Worm (Caenorhabditis elegans) whole organism, young adult: ENCODE results near the gene Y53G8AL.1.

Experiments
- B0261.1 ChIP-seq: sonication (generic microtip); optimal IDR thresholded peaks from 2 replicates; lab custom pipeline; 2016; ENCODE audit warnings: mild to moderate bottlenecking, missing genetic modification characterization, moderate library complexity, missing compliant biosample characterization
- F23B12.7 ChIP-seq: sonication (generic microtip); optimal IDR thresholded peaks from 2 replicates; lab custom pipeline; 2017; ENCODE audit warnings: missing genetic modification characterization, mild to moderate bottlenecking, missing compliant biosample characterization, antibody characterized with exemption, moderate library complexity; ENCODE audit not compliant: insufficient read depth
- F33H1.4 ChIP-seq: fragments of 200-800 bp; sonication (Bioruptor generic); IDR thresholded peaks from 2 replicates; pipeline ENCODE4 v1.3.6; 2022; ENCODE audit warnings: missing genetic modification reagents, missing genetic modification characterization, missing compliant biosample characterization
- F49E8.2 ChIP-seq: sonication (generic microtip); optimal IDR thresholded peaks from 3 replicates; lab custom pipeline; 2017; ENCODE audit warnings: missing genetic modification characterization, mild to moderate bottlenecking, missing compliant biosample characterization, antibody characterized with exemption, moderate library complexity; ENCODE audit not compliant: insufficient read depth
- F52B5.7 ChIP-seq: sonication (generic microtip); optimal IDR thresholded peaks from 2 replicates; lab custom pipeline; 2016; ENCODE audit warnings: mild to moderate bottlenecking, missing genetic modification characterization, missing compliant biosample characterization
- F55B11.4 ChIP-seq: sonication (generic microtip); optimal IDR thresholded peaks from 2 replicates; lab custom pipeline; 2016; ENCODE audit warnings: missing compliant biosample characterization, missing genetic modification characterization, borderline replicate concordance; ENCODE audit not compliant: insufficient read depth
- T07F8.4 ChIP-seq: sonication (generic microtip); optimal IDR thresholded peaks from 2 replicates; lab custom pipeline; 2016; ENCODE audit warnings: mild to moderate bottlenecking, missing genetic modification characterization, moderate library complexity, missing compliant biosample characterization
- T26A5.8 ChIP-seq: sonication (generic microtip); optimal IDR thresholded peaks from 2 replicates; lab custom pipeline; 2016; ENCODE audit warnings: missing genetic modification characterization, missing compliant biosample characterization
- ama-1 ChIP-seq, 3 experiments: fragments of 150-350 bp in 1 of 3; sonication (generic microtip) in 2 of 3; optimal IDR thresholded peaks; 2 replicates each; lab custom pipeline; 2014 to 2018; ENCODE audit warnings: missing biosample characterization in 2 of 3, missing genetic modification characterization in 2 of 3, missing genetic modification reagents in 2 of 3
- attf-5 ChIP-seq: fragments of 200-800 bp; sonication (Bioruptor generic); optimal IDR thresholded peaks from 2 replicates; lab custom pipeline; 2018; ENCODE audit warnings: mild to moderate bottlenecking, missing genetic modification characterization, missing compliant biosample characterization
- attf-6 ChIP-seq: fragments of 200-800 bp; sonication (Bioruptor generic); IDR thresholded peaks from 2 replicates; pipeline ENCODE4 v1.3.6; 2022; ENCODE audit warnings: missing genetic modification reagents, missing genetic modification characterization, missing compliant biosample characterization
- ccch-3 ChIP-seq: fragments of 200-800 bp; sonication (Bioruptor generic); optimal IDR thresholded peaks from 2 replicates; lab custom pipeline; 2018; ENCODE audit warnings: mild to moderate bottlenecking, missing genetic modification characterization, missing compliant biosample characterization
- ceh-40 ChIP-seq: fragments of 200-800 bp; sonication (Bioruptor generic); IDR thresholded peaks from 2 replicates; pipeline ENCODE4 v1.3.6; 2022; ENCODE audit warnings: missing genetic modification characterization, missing compliant biosample characterization
- dox-1 ChIP-seq: fragments of 200-800 bp; sonication (Bioruptor generic); IDR thresholded peaks from 2 replicates; pipeline ENCODE4 v1.3.6; 2022; ENCODE audit warnings: missing genetic modification reagents, missing genetic modification characterization, missing compliant biosample characterization
- egl-18 ChIP-seq: fragments of 200-800 bp; sonication (Bioruptor generic); IDR thresholded peaks from 2 replicates; pipeline ENCODE4 v1.3.6; 2022; ENCODE audit warnings: missing genetic modification reagents, missing genetic modification characterization, missing compliant biosample characterization
- egl-44 ChIP-seq: fragments of 200-800 bp; sonication (Bioruptor generic); IDR thresholded peaks from 2 replicates; pipeline ENCODE4 v1.3.6; 2022; ENCODE audit warnings: missing genetic modification reagents, missing genetic modification characterization, missing compliant biosample characterization
- ekl-4 ChIP-seq: fragments of 200-800 bp; sonication (Bioruptor generic); IDR thresholded peaks from 2 replicates; pipeline ENCODE4 v1.3.6; 2022; ENCODE audit warnings: missing genetic modification reagents, missing genetic modification characterization, missing compliant biosample characterization
- him-1 ChIP-seq: sonication (generic microtip); optimal IDR thresholded peaks from 2 replicates; lab custom pipeline; 2016; ENCODE audit warnings: missing genotype, missing genetic modification reagents, missing genetic modification characterization, missing compliant biosample characterization
- hmg-20 ChIP-seq: fragments of 200-800 bp; sonication (Bioruptor generic); IDR thresholded peaks from 2 replicates; pipeline ENCODE4 v1.3.6; 2022; ENCODE audit warnings: missing genetic modification reagents, missing genetic modification characterization, missing compliant biosample characterization
- hrde-1 ChIP-seq: sonication (generic microtip); optimal IDR thresholded peaks from 2 replicates; lab custom pipeline; 2016; ENCODE audit warnings: missing genetic modification characterization, mild to moderate bottlenecking, missing compliant biosample characterization, moderate library complexity, missing genotype, missing genetic modification reagents, borderline replicate concordance
- let-607 ChIP-seq, 2 experiments: fragments of 200-800 bp in 1 of 2; sonication (Bioruptor generic) in 1 of 2; sonication (generic microtip) in 1 of 2; optimal IDR thresholded peaks; 2 replicates each; lab custom pipeline; 2016 to 2018; ENCODE audit warnings: mild to moderate bottlenecking in 2 of 2, missing compliant biosample characterization in 2 of 2, missing genetic modification characterization in 2 of 2, moderate library complexity in 2 of 2, missing genotype in 1 of 2
- lin-35 ChIP-seq, 3 experiments: fragments of 150-350 bp in 2 of 3; sonication (generic microtip) in 1 of 3; optimal IDR thresholded peaks; 2 replicates each; lab custom pipeline; 2014 to 2018; ENCODE audit warnings: missing biosample characterization in 3 of 3, missing genetic modification characterization in 3 of 3, missing genetic modification reagents in 3 of 3
- lsl-1 ChIP-seq: fragments of 200-800 bp; sonication (Bioruptor generic); optimal IDR thresholded peaks from 2 replicates; lab custom pipeline; 2018; ENCODE audit warnings: mild to moderate bottlenecking, missing genetic modification characterization, moderate library complexity, missing compliant biosample characterization
- madf-10 ChIP-seq: sonication (generic microtip); optimal IDR thresholded peaks from 2 replicates; lab custom pipeline; 2016; ENCODE audit warnings: mild to moderate bottlenecking, missing genetic modification characterization, missing compliant biosample characterization
- mcd-1 ChIP-seq: fragments of 200-800 bp; sonication (Bioruptor generic); IDR thresholded peaks from 2 replicates; pipeline ENCODE4 v1.3.6; 2022; ENCODE audit warnings: missing genetic modification reagents, missing genetic modification characterization, missing compliant biosample characterization
- mxl-1 ChIP-seq: sonication (generic microtip); optimal IDR thresholded peaks from 2 replicates; lab custom pipeline; 2016; ENCODE audit warnings: missing genetic modification characterization, missing compliant biosample characterization
- nfyb-1 ChIP-seq: fragments of 200-800 bp; sonication (Bioruptor generic); IDR thresholded peaks from 2 replicates; pipeline ENCODE4 v1.3.6; 2022; ENCODE audit warnings: missing genetic modification reagents, missing genetic modification characterization, missing compliant biosample characterization
- nhr-120 ChIP-seq: fragments of 200-800 bp; sonication (Bioruptor generic); IDR thresholded peaks from 2 replicates; pipeline ENCODE4 v1.3.6; 2022; ENCODE audit warnings: missing genetic modification characterization, missing compliant biosample characterization
- rcor-1 ChIP-seq: fragments of 200-800 bp; sonication (Bioruptor generic); IDR thresholded peaks from 2 replicates; pipeline ENCODE4 v1.3.6; 2022; ENCODE audit warnings: missing genetic modification reagents, missing genetic modification characterization, missing compliant biosample characterization
- repo-1 ChIP-seq: sonication (generic microtip); optimal IDR thresholded peaks from 2 replicates; lab custom pipeline; 2017; ENCODE audit warnings: mild to moderate bottlenecking, missing genetic modification characterization, missing compliant biosample characterization
- rpc-1 ChIP-seq, 2 experiments: fragments of 150-350 bp in 1 of 2; sonication (generic microtip) in 1 of 2; optimal IDR thresholded peaks; 2 replicates each; lab custom pipeline; 2014 to 2018; ENCODE audit warnings: missing biosample characterization in 1 of 2, missing genetic modification characterization in 1 of 2, missing genetic modification reagents in 1 of 2, missing genotype in 1 of 2
- snpc-1.1 ChIP-seq: sonication (generic microtip); optimal IDR thresholded peaks from 2 replicates; lab custom pipeline; 2017; ENCODE audit warnings: missing genetic modification characterization, mild to moderate bottlenecking, missing compliant biosample characterization, antibody characterized with exemption, moderate library complexity, missing genotype, missing genetic modification reagents; ENCODE audit not compliant: insufficient read depth
- snpc-3.4 ChIP-seq: sonication (generic microtip); optimal IDR thresholded peaks from 2 replicates; lab custom pipeline; 2017; ENCODE audit warnings: missing genetic modification characterization, mild to moderate bottlenecking, missing compliant biosample characterization, antibody characterized with exemption, moderate library complexity, missing genotype, missing genetic modification reagents
- snpc-4 ChIP-seq, 5 experiments: fragments of 150-350 bp in 1 of 5; sonication (generic microtip) in 4 of 5; optimal IDR thresholded peaks; 2 replicates each; lab custom pipeline; 2014 to 2018; ENCODE audit warnings: missing genetic modification characterization in 5 of 5, missing biosample characterization in 3 of 5, antibody characterized with exemption in 2 of 5, mild to moderate bottlenecking in 2 of 5, missing compliant biosample characterization in 2 of 5, missing genotype in 2 of 5, moderate library complexity in 2 of 5, missing genetic modification reagents in 1 of 5
- tlf-1 ChIP-seq: fragments of 200-800 bp; sonication (Bioruptor generic); optimal IDR thresholded peaks from 2 replicates; lab custom pipeline; 2018; ENCODE audit warnings: mild to moderate bottlenecking, missing genetic modification characterization, missing compliant biosample characterization
- unc-130 ChIP-seq: sonication (generic microtip); optimal IDR thresholded peaks from 2 replicates; lab custom pipeline; 2016; ENCODE audit warnings: missing genetic modification reagents, missing genetic modification characterization, missing compliant biosample characterization
- zfh-2 ChIP-seq: fragments of 200-800 bp; sonication (Bioruptor generic); conservative IDR thresholded peaks from 2 replicates; pipeline ENCODE4 v1.3.6; 2022; ENCODE audit warnings: missing genetic modification reagents, missing genetic modification characterization, missing compliant biosample characterization
- zim-3 ChIP-seq: sonication (generic microtip); optimal IDR thresholded peaks from 2 replicates; lab custom pipeline; 2017; ENCODE audit warnings: mild to moderate bottlenecking, missing genetic modification characterization, moderate library complexity, missing compliant biosample characterization
- ztf-18 ChIP-seq: sonication (generic microtip); optimal IDR thresholded peaks from 2 replicates; lab custom pipeline; 2016; ENCODE audit warnings: missing genotype, mild to moderate bottlenecking, missing genetic modification characterization, missing compliant biosample characterization
- ztf-28 ChIP-seq: fragments of 200-800 bp; sonication (Bioruptor generic); IDR thresholded peaks from 2 replicates; pipeline ENCODE4 v1.3.6; 2022; ENCODE audit warnings: missing genetic modification reagents, missing genetic modification characterization, missing compliant biosample characterization
- ztf-3 ChIP-seq: fragments of 200-800 bp; sonication (Bioruptor generic); optimal IDR thresholded peaks from 2 replicates; lab custom pipeline; 2018; ENCODE audit warnings: mild to moderate bottlenecking, missing genetic modification characterization, missing compliant biosample characterization

The Y53G8AL.1 gene

ce11 chrIII:3248307-3249037 lies 15.6 kb downstream of the Y53G8AL.1 start, which contains the start of gene nduf-9:
Gene nduf-9 (minus strand): TSS chrIII:3248575.
- TF ChIP-seq F23B12.7 (tag; lab: Kevin White, UChicago) (peak; percentile 33), lsl-1 (GFP tag; lab: Kevin White, UChicago) (peak; percentile 71), mcd-1 (GFP tag; lab: Robert Waterston, UW) (peak; percentile 52), F33H1.4 (GFP tag; lab: Robert Waterston, UW) (peak; percentile 37), ztf-28 (0 out of 2 replicates have a peak, but pooled peaks have one; percentile 8), zfh-2 (GFP tag; lab: Robert Waterston, UW) (peak; percentile 56; the same call in 1 of the 2 replicates), snpc-4 (GFP tag; optimal IDR thresholded peaks at IDR 0.05; lab: Kevin White, UChicago) (no peak), snpc-4 (tag; optimal IDR thresholded peaks at IDR 0.05; lab: Kevin White, UChicago) (peak in 1 of 4 experiments; percentile 27), dox-1 (GFP tag; lab: Robert Waterston, UW) (no peak), snpc-1.1 (tag; lab: Kevin White, UChicago) (no peak), ztf-3 (GFP tag; lab: Kevin White, UChicago) (no peak), ekl-4 (GFP tag; lab: Robert Waterston, UW) (no peak), rcor-1 (GFP tag; lab: Robert Waterston, UW) (0 out of 2 replicates have a peak, but pooled peaks have one; percentile 9), lin-35 (GFP tag; optimal IDR thresholded peaks at IDR 0.05; lab: Kevin White, UChicago) (peak in 1 of 3 experiments; percentile 38)

ce11 chrIII:3249038-3249420 lies 16.1 kb downstream of the Y53G8AL.1 start:
- no peak for TF ChIP-seq zfh-2 (GFP tag; lab: Robert Waterston, UW)
- TF ChIP-seq T26A5.8 (tag; lab: Kevin White, UChicago) = peak; percentile 7
- TF ChIP-seq unc-130 = peak; percentile 46
- peak; percentile 55; the same call in 1 of the 2 replicates for TF ChIP-seq ztf-28
- TF ChIP-seq madf-10 (tag; lab: Kevin White, UChicago) = peak; percentile 61
- TF ChIP-seq B0261.1 (tag; lab: Kevin White, UChicago) = peak; percentile 91
- no peak for TF ChIP-seq egl-18 (GFP tag; lab: Robert Waterston, UW)
- TF ChIP-seq mxl-1 (tag; lab: Kevin White, UChicago) = peak; percentile 88
- peak; percentile 73 for TF ChIP-seq zim-3 (tag; lab: Kevin White, UChicago)
- TF ChIP-seq him-1 (tag; lab: Kevin White, UChicago) = peak; percentile 20
- peak; percentile 81 for TF ChIP-seq hrde-1 (tag; lab: Kevin White, UChicago)
- TF ChIP-seq attf-6 (GFP tag; lab: Robert Waterston, UW) = peak; percentile 68; the same call in 1 of the 2 replicates
- TF ChIP-seq T07F8.4 = peak; percentile 61
- no peak for TF ChIP-seq ama-1 (optimal IDR thresholded peaks at IDR 0.05; lab: Kevin White, UChicago)
- peak; percentile 11 to 93 for TF ChIP-seq ama-1 (GFP tag; optimal IDR thresholded peaks at IDR 0.05; lab: Kevin White, UChicago)
- TF ChIP-seq F52B5.7 = peak; percentile 45
- peak; percentile 74 for TF ChIP-seq snpc-3.4 (tag; lab: Kevin White, UChicago)
- TF ChIP-seq nfyb-1 (GFP tag; lab: Robert Waterston, UW) = peak; percentile 80
- TF ChIP-seq F55B11.4 (tag; lab: Kevin White, UChicago) = no peak
- TF ChIP-seq F49E8.2 (tag; lab: Kevin White, UChicago) = peak; percentile 24
- no peak for TF ChIP-seq hmg-20 (GFP tag; lab: Robert Waterston, UW)
- TF ChIP-seq egl-44 (GFP tag; lab: Robert Waterston, UW) = peak; percentile 67; the same call in 1 of the 2 replicates
- TF ChIP-seq repo-1 (tag; lab: Kevin White, UChicago) = peak; percentile 41
- peak; percentile 36 for TF ChIP-seq attf-5 (GFP tag; lab: Kevin White, UChicago)
- peak; percentile 49 for TF ChIP-seq lsl-1 (GFP tag; lab: Kevin White, UChicago)
- peak; percentile 40 for TF ChIP-seq snpc-1.1 (tag; lab: Kevin White, UChicago)
- TF ChIP-seq tlf-1 = peak; percentile 33
- peak; percentile 0 to 53 for TF ChIP-seq let-607 (tag; optimal IDR thresholded peaks at IDR 0.05; lab: Kevin White, UChicago)
- peak; percentile 84 for TF ChIP-seq rpc-1 (optimal IDR thresholded peaks at IDR 0.05; lab: Kevin White, UChicago)
- peak; percentile 98 for TF ChIP-seq rpc-1 (tag; optimal IDR thresholded peaks at IDR 0.05; lab: Kevin White, UChicago)
- TF ChIP-seq ceh-40 (GFP tag; lab: Robert Waterston, UW) = no peak
- TF ChIP-seq nhr-120 (GFP tag; lab: Robert Waterston, UW) = 0 out of 2 replicates have a peak, but pooled peaks have one; percentile 64
- no peak for TF ChIP-seq ccch-3 (GFP tag; lab: Kevin White, UChicago)
- TF ChIP-seq ztf-18 (tag; lab: Kevin White, UChicago) = peak; percentile 73
